Fruit fly (Drosophila melanogaster) whole organism, embryonic: ENCODE data around the gene kek6.
A peak's percentile ranks its signal among the peaks of the same experiment; 100 is the strongest.

Source experiments
- Atf-2 ChIP-seq: fragments of 200-800 bp; sonication (Bioruptor generic); optimal IDR thresholded peaks from 2 replicates; lab custom pipeline; 2016; ENCODE audit warnings: missing biosample characterization, missing genetic modification characterization
- CG10543 ChIP-seq: fragments of 200-800 bp; sonication (Bioruptor generic); optimal IDR thresholded peaks from 3 replicates; lab custom pipeline; 2017; ENCODE audit warnings: missing biosample characterization, mild to moderate bottlenecking, missing genetic modification characterization, moderate library complexity
- CG12071 ChIP-seq: fragments of 200-800 bp; sonication (Bioruptor generic); optimal IDR thresholded peaks from 3 replicates; lab custom pipeline; 2018; ENCODE audit warnings: missing biosample characterization, mild to moderate bottlenecking, missing genetic modification characterization
- CG12659 ChIP-seq: fragments of 200-800 bp; sonication (Bioruptor generic); optimal IDR thresholded peaks from 3 replicates; lab custom pipeline; 2017; ENCODE audit warnings: mild to moderate bottlenecking, missing biosample characterization, missing genetic modification reagents, missing genetic modification characterization
- CG12769 ChIP-seq: fragments of 200-800 bp; sonication (Bioruptor generic); optimal IDR thresholded peaks from 2 replicates; lab custom pipeline; 2019; ENCODE audit warnings: missing biosample characterization, mild to moderate bottlenecking, missing genetic modification characterization, moderate library complexity
- CG13287 ChIP-seq: fragments of 200-800 bp; sonication (Bioruptor generic); IDR thresholded peaks from 2 replicates; pipeline ENCODE4 v1.3.6; 2022; ENCODE audit warnings: missing biosample characterization, missing genetic modification characterization; ENCODE audit not compliant: partially characterized antibody
- CG14860 ChIP-seq: fragments of 200-800 bp; sonication (Bioruptor generic); IDR thresholded peaks from 3 replicates; pipeline ENCODE4 v1.3.6; 2022; ENCODE audit warnings: missing biosample characterization, missing genetic modification characterization; ENCODE audit not compliant: partially characterized antibody
- CG15269 ChIP-seq: fragments of 200-800 bp; sonication (Bioruptor generic); optimal IDR thresholded peaks from 2 replicates; lab custom pipeline; 2018; ENCODE audit warnings: missing biosample characterization, mild to moderate bottlenecking, missing genetic modification characterization, moderate library complexity
- CG15479 ChIP-seq: fragments of 200-800 bp; sonication (Bioruptor generic); optimal IDR thresholded peaks from 3 replicates; lab custom pipeline; 2019; ENCODE audit warnings: missing biosample characterization, mild to moderate bottlenecking, missing genetic modification characterization, moderate library complexity
- CG2120 ChIP-seq: fragments of 200-800 bp; sonication (Bioruptor generic); optimal IDR thresholded peaks from 3 replicates; lab custom pipeline; 2016; ENCODE audit warnings: missing biosample characterization, missing genetic modification characterization
- CG2202 ChIP-seq: fragments of 200-800 bp; sonication (Bioruptor generic); optimal IDR thresholded peaks from 2 replicates; lab custom pipeline; 2018; ENCODE audit warnings: missing biosample characterization, mild to moderate bottlenecking, missing genetic modification characterization
- CG3163 ChIP-seq: fragments of 200-800 bp; sonication (Bioruptor generic); optimal IDR thresholded peaks from 3 replicates; lab custom pipeline; 2016; ENCODE audit warnings: missing biosample characterization, missing genetic modification characterization
- CG32532 ChIP-seq: fragments of 200-800 bp; sonication (Bioruptor generic); IDR thresholded peaks from 2 replicates; pipeline ENCODE4 v1.3.6; 2022; ENCODE audit warnings: missing biosample characterization, missing genetic modification characterization
- CG34224 ChIP-seq: fragments of 200-800 bp; sonication (Bioruptor generic); IDR thresholded peaks from 3 replicates; pipeline ENCODE4 v1.3.6; 2022; ENCODE audit warnings: missing biosample characterization, missing genetic modification characterization; ENCODE audit not compliant: partially characterized antibody
- CG3726 ChIP-seq: fragments of 200-800 bp; sonication (Bioruptor generic); IDR thresholded peaks from 3 replicates; pipeline ENCODE4, ENCODE4 v1.3.6; 2022; ENCODE audit warnings: missing biosample characterization, missing genetic modification characterization
- CG3838 ChIP-seq: fragments of 200-800 bp; sonication (Bioruptor generic); optimal IDR thresholded peaks from 3 replicates; lab custom pipeline; 2016; ENCODE audit warnings: missing biosample characterization, missing genetic modification characterization
- CG3847 ChIP-seq: fragments of 200-800 bp; sonication (Bioruptor generic); IDR thresholded peaks from 2 replicates; pipeline ENCODE4 v1.3.6; 2022; ENCODE audit warnings: missing biosample characterization, missing genetic modification characterization
- CG4328 ChIP-seq: fragments of 200-800 bp; sonication (Bioruptor generic); optimal IDR thresholded peaks from 3 replicates; lab custom pipeline; 2017; ENCODE audit warnings: missing biosample characterization, missing genetic modification reagents, missing genetic modification characterization
- CG9797 ChIP-seq: fragments of 200-800 bp; sonication (Bioruptor generic); optimal IDR thresholded peaks from 3 replicates; lab custom pipeline; 2018; ENCODE audit warnings: missing biosample characterization, mild to moderate bottlenecking, missing genetic modification characterization
- D ChIP-seq, 2 experiments: fragments of 200-800 bp in 1 of 2; fragments of >200 bp in 1 of 2; sonication (Bioruptor generic) in 1 of 2; optimal IDR thresholded peaks; 2 replicates in 1 of 2; 3 replicates in 1 of 2; lab custom pipeline; 2017; ENCODE audit warnings: mild to moderate bottlenecking in 1 of 2, missing biosample characterization in 1 of 2, missing genetic modification characterization in 1 of 2, missing genetic modification reagents in 1 of 2
- Dbx ChIP-seq: fragments of 200-800 bp; sonication (Bioruptor generic); IDR thresholded peaks from 3 replicates; pipeline ENCODE4 v1.3.6; 2022; ENCODE audit warnings: missing biosample characterization, missing genetic modification characterization
- Deaf1 ChIP-seq: fragments of 200-800 bp; optimal IDR thresholded peaks from 3 replicates; lab custom pipeline; 2019; ENCODE audit warnings: missing biosample characterization, mild to moderate bottlenecking, missing genetic modification characterization, moderate library complexity
- Fer2 ChIP-seq: fragments of 200-800 bp; sonication (Bioruptor generic); optimal IDR thresholded peaks from 2 replicates; lab custom pipeline; 2018; ENCODE audit warnings: missing biosample characterization, mild to moderate bottlenecking, missing genetic modification characterization, moderate library complexity
- Myb ChIP-seq: fragments of 200-800 bp; sonication (Bioruptor generic); optimal IDR thresholded peaks from 2 replicates; lab custom pipeline; 2016; ENCODE audit warnings: missing biosample characterization, missing genetic modification characterization
- Neu2 ChIP-seq: fragments of 200-800 bp; sonication (Bioruptor generic); optimal IDR thresholded peaks from 3 replicates; lab custom pipeline; 2016; ENCODE audit warnings: missing biosample characterization, missing genetic modification characterization, borderline replicate concordance
- NfI ChIP-seq: fragments of 200-800 bp; sonication (Bioruptor generic); optimal IDR thresholded peaks from 3 replicates; lab custom pipeline; 2018; ENCODE audit warnings: missing biosample characterization, mild to moderate bottlenecking, missing genetic modification characterization, moderate library complexity
- Ravus ChIP-seq: fragments of 200-800 bp; sonication (Bioruptor generic); IDR thresholded peaks from 2 replicates; pipeline ENCODE4 v1.3.6; 2022; ENCODE audit warnings: missing biosample characterization, missing genetic modification characterization
- Stat92E ChIP-seq, 3 experiments: fragments of >200 bp in 2 of 3; fragments of 200-800 bp in 1 of 3; sonication (Bioruptor generic) in 1 of 3; optimal IDR thresholded peaks; 2 replicates each; lab custom pipeline; 2017 to 2019; ENCODE audit warnings: missing biosample characterization in 3 of 3, missing genetic modification characterization in 3 of 3, mild to moderate bottlenecking in 1 of 3, moderate library complexity in 1 of 3
- ab ChIP-seq: fragments of 200-800 bp; sonication (Bioruptor generic); optimal IDR thresholded peaks from 2 replicates; lab custom pipeline; 2016; ENCODE audit warnings: missing biosample characterization, missing genetic modification characterization
- ase ChIP-seq: fragments of 200-800 bp; sonication (Bioruptor generic); IDR thresholded peaks from 3 replicates; pipeline ENCODE4 v1.3.6; 2022; ENCODE audit warnings: missing biosample characterization, missing genetic modification characterization
- bsh ChIP-seq, 2 experiments: fragments of 200-800 bp; sonication (Bioruptor generic); optimal IDR thresholded peaks; 2 replicates each; lab custom pipeline; 2017 to 2018; ENCODE audit warnings: mild to moderate bottlenecking in 2 of 2, missing biosample characterization in 2 of 2, missing genetic modification characterization in 2 of 2, moderate library complexity in 1 of 2
- cad ChIP-seq: fragments of >200 bp; optimal IDR thresholded peaks from 2 replicates; lab custom pipeline; 2017; ENCODE audit warnings: missing biosample characterization, missing genetic modification characterization
- caup ChIP-seq: fragments of 200-800 bp; sonication (Bioruptor generic); optimal IDR thresholded peaks from 3 replicates; lab custom pipeline; 2017; ENCODE audit warnings: missing biosample characterization, mild to moderate bottlenecking, missing genetic modification characterization, moderate library complexity; ENCODE audit not compliant: severe bottlenecking
- cg ChIP-seq: fragments of 200-800 bp; sonication (Bioruptor generic); optimal IDR thresholded peaks from 3 replicates; lab custom pipeline; 2019; ENCODE audit warnings: missing biosample characterization, mild to moderate bottlenecking, missing genetic modification characterization, moderate library complexity
- ci ChIP-seq: fragments of 200-800 bp; sonication (Bioruptor generic); IDR thresholded peaks from 3 replicates; pipeline ENCODE4 v1.3.6; 2022; ENCODE audit warnings: missing biosample characterization, missing genetic modification characterization
- corto ChIP-seq: fragments of 200-800 bp; sonication (Bioruptor generic); optimal IDR thresholded peaks from 2 replicates; lab custom pipeline; 2016; ENCODE audit warnings: missing biosample characterization, mild to moderate bottlenecking, missing genetic modification characterization, moderate library complexity
- crol ChIP-seq: fragments of 200-800 bp; sonication (Bioruptor generic); IDR thresholded peaks from 2 replicates; pipeline ENCODE4 v1.3.6; 2022; ENCODE audit warnings: missing biosample characterization, missing genetic modification characterization
- eyg ChIP-seq: fragments of 200-800 bp; sonication (Bioruptor generic); optimal IDR thresholded peaks from 3 replicates; lab custom pipeline; 2016; ENCODE audit warnings: missing biosample characterization, missing genetic modification characterization
- ftz-f1 ChIP-seq: fragments of 200-800 bp; sonication (Bioruptor generic); optimal IDR thresholded peaks from 2 replicates; lab custom pipeline; 2016; ENCODE audit warnings: missing biosample characterization, missing genetic modification characterization
- gem ChIP-seq: fragments of 200-800 bp; sonication (Bioruptor generic); optimal IDR thresholded peaks from 2 replicates; lab custom pipeline; 2019; ENCODE audit warnings: missing biosample characterization, mild to moderate bottlenecking, missing genetic modification characterization, moderate library complexity
- ken ChIP-seq: fragments of 200-800 bp; sonication (Bioruptor generic); IDR thresholded peaks from 3 replicates; pipeline ENCODE4 v1.3.6; 2022; ENCODE audit warnings: missing biosample characterization, missing genetic modification characterization
- lbe ChIP-seq: fragments of 200-800 bp; sonication (Bioruptor generic); optimal IDR thresholded peaks from 2 replicates; lab custom pipeline; 2016; ENCODE audit warnings: missing biosample characterization, mild to moderate bottlenecking, missing genetic modification characterization
- lilli ChIP-seq: fragments of 200-800 bp; sonication (Bioruptor generic); optimal IDR thresholded peaks from 3 replicates; lab custom pipeline; 2016; ENCODE audit warnings: missing biosample characterization, missing genetic modification characterization
- lmd ChIP-seq: fragments of 200-800 bp; sonication (Bioruptor generic); IDR thresholded peaks from 2 replicates; pipeline ENCODE4 v1.3.6; 2022; ENCODE audit warnings: missing biosample characterization, missing genetic modification characterization
- pros ChIP-seq: fragments of 200-800 bp; sonication (Bioruptor generic); optimal IDR thresholded peaks from 3 replicates; lab custom pipeline; 2019; ENCODE audit warnings: missing biosample characterization, mild to moderate bottlenecking, missing genetic modification characterization, moderate library complexity
- sd ChIP-seq: fragments of 200-800 bp; sonication (Bioruptor generic); optimal IDR thresholded peaks from 3 replicates; lab custom pipeline; 2018; ENCODE audit warnings: missing biosample characterization, mild to moderate bottlenecking, missing genetic modification characterization, moderate library complexity
- sens ChIP-seq: fragments of 200-800 bp; sonication (Bioruptor generic); peaks from one replicate; lab custom pipeline; 2016; ENCODE audit warnings: missing biosample characterization, missing genetic modification characterization
- z ChIP-seq: fragments of 200-800 bp; sonication (Bioruptor generic); IDR thresholded peaks from 3 replicates; pipeline ENCODE4 v1.3.6; 2022; ENCODE audit warnings: missing biosample characterization, missing genetic modification characterization

The kek6 gene

DNA sequence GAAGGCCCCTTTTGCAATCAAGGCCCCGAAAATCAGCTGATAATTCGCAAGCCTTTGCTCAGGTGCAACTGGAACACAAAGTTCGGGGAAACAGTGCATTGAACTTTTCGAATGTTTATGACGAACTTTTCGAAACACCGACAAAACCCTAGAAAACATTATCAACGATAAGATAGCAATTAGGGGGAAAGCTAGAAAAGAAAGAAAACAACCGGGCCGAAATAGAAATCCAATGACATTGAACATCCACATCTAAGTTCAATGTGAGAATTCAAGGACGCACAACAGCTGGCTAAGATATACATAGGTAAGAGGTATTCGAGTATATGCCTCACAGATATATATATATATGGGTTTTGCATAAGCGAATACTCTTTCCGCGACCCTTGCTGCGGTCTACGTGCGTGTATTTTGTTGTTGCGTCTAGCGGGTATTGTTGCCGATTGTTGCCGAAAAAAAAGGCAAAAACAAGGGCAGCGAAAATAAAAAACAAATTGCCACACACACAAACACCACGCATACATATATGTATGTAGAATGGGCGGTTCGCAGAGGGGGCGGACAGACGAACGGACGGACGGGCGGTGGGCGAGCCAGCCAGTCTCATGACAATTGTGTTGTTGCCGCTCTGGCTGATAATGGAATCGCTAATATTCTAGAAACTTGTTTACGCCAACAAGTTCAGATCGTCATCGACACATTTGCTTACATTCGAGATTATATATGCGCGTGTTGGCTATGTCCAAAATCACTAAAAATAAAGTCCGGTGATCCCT lies 22.2 kb upstream of the kek6 start (continued):
- TF ChIP-seq CG15479 (GFP tag; lab: Kevin White, UChicago) (no peak), CG2202 (tag; lab: Kevin White, UChicago) (no peak), pros (GFP tag; lab: Kevin White, UChicago) (no peak), crol (0 out of 2 replicates have a peak, but pooled peaks have one; percentile 46), caup (peak; percentile 13), CG32532 (0 out of 2 replicates have a peak, but pooled peaks have one; percentile 10), D (optimal IDR thresholded peaks at IDR 0.05; lab: Kevin White, UChicago) (no peak), D (GFP tag; optimal IDR thresholded peaks at IDR 0.05; lab: Kevin White, UChicago) (no peak), lmd (GFP tag; lab: Robert Waterston, UW) (no peak), CG13287 (GFP tag; lab: Robert Waterston, UW) (0 out of 2 replicates have a peak, but pooled peaks have one; percentile 16), eyg (no peak), NfI (no peak), lbe (GFP tag; lab: Kevin White, UChicago) (peak; percentile 55), Myb (GFP tag; lab: Kevin White, UChicago) (no peak), CG14860 (GFP tag; lab: Robert Waterston, UW) (no peak), CG4328 (GFP tag; lab: Kevin White, UChicago) (peak; percentile 27), CG2120 (GFP tag; lab: Kevin White, UChicago) (no peak), CG34224 (GFP tag; lab: Robert Waterston, UW) (peak; percentile 53; the same call in 2 of the 3 replicates), ase (GFP tag; lab: Robert Waterston, UW) (no peak), sens (GFP tag; lab: Kevin White, UChicago) (peak; percentile 12), z (GFP tag; lab: Robert Waterston, UW) (no peak), bsh (GFP tag; optimal IDR thresholded peaks at IDR 0.05; lab: Kevin White, UChicago) (no peak), CG3726 (GFP tag; lab: Robert Waterston, UW) (no peak), Stat92E (GFP tag; optimal IDR thresholded peaks at IDR 0.05; lab: Kevin White, UChicago) (no peak), Dbx (GFP tag; lab: Robert Waterston, UW) (peak; percentile 30; the same call in 1 of the 3 replicates), Fer2 (tag; lab: Kevin White, UChicago) (no peak), CG3838 (GFP tag; lab: Kevin White, UChicago) (no peak), lilli (GFP tag; lab: Kevin White, UChicago) (no peak), CG3163 (GFP tag; lab: Kevin White, UChicago) (no peak), cad (GFP tag; lab: Kevin White, UChicago) (no peak), Ravus (GFP tag; lab: Robert Waterston, UW) (no peak), CG10543 (GFP tag; lab: Kevin White, UChicago) (peak; percentile 91), Atf-2 (GFP tag; lab: Kevin White, UChicago) (no peak), CG12769 (peak; percentile 37), cg (peak; percentile 22)

dm6 chr3R:31603246-31603645 lies 18.7 kb upstream of the kek6 start:
- no peak for TF ChIP-seq CG34224 (GFP tag; lab: Robert Waterston, UW)
- no peak for TF ChIP-seq Deaf1 (tag; lab: Kevin White, UChicago)
- TF ChIP-seq CG12659 (GFP tag; lab: Kevin White, UChicago) = no peak
- no peak for TF ChIP-seq z (GFP tag; lab: Robert Waterston, UW)
- peak; percentile 91 for TF ChIP-seq CG12769
- TF ChIP-seq CG12071 (GFP tag; lab: Kevin White, UChicago) = no peak
- TF ChIP-seq gem (tag; lab: Kevin White, UChicago) = no peak
- peak; percentile 58 for TF ChIP-seq sd (tag; lab: Kevin White, UChicago)
- no peak for TF ChIP-seq CG15269 (tag; lab: Kevin White, UChicago)
- no peak for TF ChIP-seq ab (GFP tag; lab: Kevin White, UChicago)
- TF ChIP-seq sens (GFP tag; lab: Kevin White, UChicago) = peak; percentile 60
- no peak for TF ChIP-seq Neu2 (GFP tag; lab: Kevin White, UChicago)
- TF ChIP-seq ftz-f1 (GFP tag; lab: Kevin White, UChicago) = peak; percentile 92
- TF ChIP-seq corto (GFP tag; lab: Kevin White, UChicago) = no peak
- TF ChIP-seq ci (GFP tag; lab: Robert Waterston, UW) = no peak
- no peak for TF ChIP-seq ken (GFP tag; lab: Robert Waterston, UW)
- no peak for TF ChIP-seq lbe (GFP tag; lab: Kevin White, UChicago)
- TF ChIP-seq CG3847 (GFP tag; lab: Robert Waterston, UW) = no peak
- TF ChIP-seq CG9797 (GFP tag; lab: Kevin White, UChicago) = no peak
